Worm (Caenorhabditis elegans): ENCODE measurements around the gene F07C3.9.

F07C3.9 gene

ce11 chrV:9246260-9246659 lies 8.2 kb downstream of the F07C3.9 start, which contains the start of gene aat-2:
aat-2 (minus strand) TSS chrV:9246360.
- TF ChIP-seq hmbx-1 (tag; optimal IDR thresholded peaks at IDR 0.05): no peak
- TF ChIP-seq hnd-1 (tag; optimal IDR thresholded peaks at IDR 0.05): no peak
- TF ChIP-seq ceh-13 (GFP tag; optimal IDR thresholded peaks at IDR 0.05): no peak
- TF ChIP-seq tbx-11 (GFP tag; IDR thresholded peaks at IDR 0.05): no peak
- no peak for TF ChIP-seq B0310.2 (tag; optimal IDR thresholded peaks at IDR 0.05)

DNA sequence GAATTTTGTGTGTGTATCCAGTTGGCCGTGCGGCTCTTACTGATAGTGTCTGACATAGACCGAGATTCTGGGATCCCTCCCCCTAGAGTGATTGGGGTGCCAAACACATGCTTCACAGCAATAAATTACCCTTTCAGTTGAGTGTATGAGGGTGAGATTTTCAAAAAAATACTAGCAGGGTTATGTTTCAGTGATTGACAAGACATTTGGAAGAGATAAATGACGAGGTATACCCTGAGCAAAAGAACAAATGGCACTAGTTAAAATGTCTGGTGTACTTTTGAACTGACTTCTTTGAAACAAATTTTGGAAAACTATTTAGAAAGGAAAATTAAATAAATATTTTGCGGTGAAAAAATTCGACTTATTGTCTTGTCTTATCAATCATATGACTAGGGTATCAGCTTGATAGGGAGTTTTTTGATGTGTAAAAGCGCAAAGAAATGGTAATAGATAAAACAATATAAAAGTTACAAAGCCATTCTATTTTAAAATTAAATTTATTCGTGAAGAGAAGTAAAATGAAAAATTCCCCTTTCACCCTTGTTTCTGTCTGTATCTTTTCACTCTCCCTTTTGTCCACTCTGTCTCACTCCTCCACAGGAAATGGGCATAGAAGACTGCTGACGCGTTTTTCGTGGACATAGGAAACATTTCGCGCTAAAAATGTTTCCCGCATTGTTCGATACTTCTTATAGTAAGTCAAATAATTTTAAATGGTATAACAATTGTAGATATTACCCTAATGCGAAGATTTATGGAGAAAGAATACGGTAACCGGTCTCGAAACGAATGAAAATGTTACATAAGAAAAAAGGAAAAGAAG lies 11.1 kb downstream of the F07C3.9 start, which contains the start of gene glo-4:
Gene glo-4 (minus strand): TSS at position 51 of the 826 bp plus-strand sequence.
- TF ChIP-seq tbx-37 (GFP tag; conservative IDR thresholded peaks at IDR 0.05) (no peak), tbx-11 (GFP tag; IDR thresholded peaks at IDR 0.05) (no peak), scrt-1 (GFP tag; IDR thresholded peaks at IDR 0.05) (no peak), F13C5.2 (tag; optimal IDR thresholded peaks at IDR 0.05) (no peak), flt-1 (GFP tag; IDR thresholded peaks at IDR 0.05) (no peak), sea-1 (GFP tag; conservative IDR thresholded peaks at IDR 0.05) (no peak), ama-1 (optimal IDR thresholded peaks at IDR 0.05) (no peak), hnd-1 (tag; optimal IDR thresholded peaks at IDR 0.05) (no peak), hmg-4 (GFP tag; optimal IDR thresholded peaks at IDR 0.05) (no peak), pes-1 (GFP tag; IDR thresholded peaks at IDR 0.05) (no peak), ceh-13 (GFP tag; optimal IDR thresholded peaks at IDR 0.05) (no peak), aly-1 (tag; optimal IDR thresholded peaks at IDR 0.05) (no peak), hmbx-1 (tag; optimal IDR thresholded peaks at IDR 0.05) (no peak), ceh-36 (tag; optimal IDR thresholded peaks at IDR 0.05) (no peak), tra-4 (tag; optimal IDR thresholded peaks at IDR 0.05) (no peak), ets-7 (tag; optimal IDR thresholded peaks at IDR 0.05) (no peak), B0310.2 (tag; optimal IDR thresholded peaks at IDR 0.05) (no peak)

ce11 chrV:9232296-9232695 lies 22.1 kb downstream of the F07C3.9 start, which contains the start of gene F07C3.3:
F07C3.3 (minus strand) TSS chrV:9232396.
- TF ChIP-seq pes-1 (GFP tag; IDR thresholded peaks at IDR 0.05): no peak
- no peak for TF ChIP-seq ceh-36 (tag; optimal IDR thresholded peaks at IDR 0.05)
- TF ChIP-seq ceh-13 (GFP tag; optimal IDR thresholded peaks at IDR 0.05): no peak
- no peak for TF ChIP-seq hnd-1 (tag; optimal IDR thresholded peaks at IDR 0.05)
- no peak for TF ChIP-seq flt-1 (GFP tag; IDR thresholded peaks at IDR 0.05)
- TF ChIP-seq scrt-1 (GFP tag; IDR thresholded peaks at IDR 0.05): no peak
- no peak for TF ChIP-seq tra-4 (tag; optimal IDR thresholded peaks at IDR 0.05)
- no peak for TF ChIP-seq tbx-11 (GFP tag; IDR thresholded peaks at IDR 0.05)
- no peak for TF ChIP-seq ets-7 (tag; optimal IDR thresholded peaks at IDR 0.05)
- no peak for TF ChIP-seq sea-1 (GFP tag; conservative IDR thresholded peaks at IDR 0.05)
- TF ChIP-seq ama-1 (optimal IDR thresholded peaks at IDR 0.05): no peak
- no peak for TF ChIP-seq hmbx-1 (tag; optimal IDR thresholded peaks at IDR 0.05)
- no peak for TF ChIP-seq B0310.2 (tag; optimal IDR thresholded peaks at IDR 0.05)

- TF ChIP-seq ceh-13 (GFP tag; optimal IDR thresholded peaks at IDR 0.05) (no peak), hmbx-1 (tag; optimal IDR thresholded peaks at IDR 0.05) (no peak), F13C5.2 (tag; optimal IDR thresholded peaks at IDR 0.05) (no peak), ets-7 (tag; optimal IDR thresholded peaks at IDR 0.05) (no peak), ceh-36 (tag; optimal IDR thresholded peaks at IDR 0.05) (no peak), hnd-1 (tag; optimal IDR thresholded peaks at IDR 0.05) (no peak), scrt-1 (GFP tag; IDR thresholded peaks at IDR 0.05) (no peak), B0310.2 (tag; optimal IDR thresholded peaks at IDR 0.05) (no peak), tbx-11 (GFP tag; IDR thresholded peaks at IDR 0.05) (no peak), tra-4 (tag; optimal IDR thresholded peaks at IDR 0.05) (no peak), aly-1 (tag; optimal IDR thresholded peaks at IDR 0.05) (no peak), hmg-4 (GFP tag; optimal IDR thresholded peaks at IDR 0.05) (no peak), ama-1 (optimal IDR thresholded peaks at IDR 0.05) (no peak), sea-1 (GFP tag; conservative IDR thresholded peaks at IDR 0.05) (no peak), pes-1 (GFP tag; IDR thresholded peaks at IDR 0.05) (no peak)
Measured at ce11 chrV:9225675-9226144, 28.7 kb downstream of the F07C3.9 start, which contains the start of gene F07C3.2. F07C3.2 (plus strand) TSS chrV:9226094.

DNA sequence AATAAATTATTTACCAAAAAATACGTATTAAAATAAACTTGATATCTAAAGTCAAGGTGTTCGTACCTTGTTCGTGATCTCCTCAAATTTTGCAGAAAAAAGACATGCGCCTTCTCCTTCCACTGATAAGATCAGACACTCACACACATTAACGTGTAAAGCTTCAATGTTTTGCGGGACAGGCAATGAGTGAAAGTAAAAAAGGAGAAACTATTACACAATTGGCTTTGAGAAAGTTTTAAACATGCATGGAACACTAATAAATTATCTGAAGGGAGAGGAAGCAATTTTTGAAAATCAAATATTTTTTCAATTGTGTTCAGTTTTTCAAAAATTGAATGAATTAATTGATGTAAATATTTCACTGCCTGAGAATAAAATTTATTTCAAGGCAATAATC lies 29.5 kb downstream of the F07C3.9 start:
- TF ChIP-seq tbx-11 (GFP tag; IDR thresholded peaks at IDR 0.05) (no peak), tbx-37 (GFP tag; conservative IDR thresholded peaks at IDR 0.05) (no peak), flt-1 (GFP tag; IDR thresholded peaks at IDR 0.05) (no peak), scrt-1 (GFP tag; IDR thresholded peaks at IDR 0.05) (no peak), pes-1 (GFP tag; IDR thresholded peaks at IDR 0.05) (no peak), ets-7 (tag; optimal IDR thresholded peaks at IDR 0.05) (no peak), sea-1 (GFP tag; conservative IDR thresholded peaks at IDR 0.05) (no peak)

DNA sequence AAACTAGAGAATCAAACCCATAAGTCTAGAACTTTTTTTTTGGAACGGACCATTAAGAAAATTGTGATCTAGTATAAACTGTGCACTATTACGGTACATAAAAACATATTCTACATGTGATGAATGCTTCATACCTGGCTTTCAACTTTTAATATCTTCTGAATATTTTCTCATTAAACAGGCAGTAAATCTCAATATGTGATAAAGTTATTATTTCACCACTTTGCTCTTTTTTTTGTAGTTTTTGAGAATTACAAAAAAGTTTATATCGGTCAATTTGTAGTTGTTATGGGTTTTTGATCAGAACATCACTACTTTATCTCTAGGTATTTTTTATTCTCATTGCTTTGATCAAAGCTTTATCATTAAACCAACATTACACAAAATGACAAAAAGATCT lies 30.1 kb downstream of the F07C3.9 start:
- no peak for TF ChIP-seq F13C5.2 (tag; optimal IDR thresholded peaks at IDR 0.05)

DNA sequence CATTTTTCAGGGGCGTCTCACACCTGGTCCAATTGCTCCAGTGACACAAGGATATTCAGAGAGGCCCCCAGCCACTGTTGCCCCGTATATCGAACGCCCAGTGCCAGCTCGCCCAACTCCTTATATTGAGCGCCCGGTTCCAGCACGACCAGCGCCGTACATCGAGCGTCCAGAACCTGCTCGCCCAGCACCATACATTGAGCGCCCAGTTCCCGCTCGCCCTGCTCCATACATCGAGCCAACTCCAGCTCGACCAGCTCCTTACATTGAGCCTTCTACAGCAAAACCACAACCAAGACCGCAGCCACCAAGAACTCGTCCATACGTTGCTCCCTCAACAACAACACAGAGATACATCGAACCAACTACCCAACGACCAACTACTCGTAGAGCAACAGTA lies 31.6 kb downstream of the F07C3.9 start:
- TF ChIP-seq ceh-13 (GFP tag; optimal IDR thresholded peaks at IDR 0.05) (no peak), hmbx-1 (tag; optimal IDR thresholded peaks at IDR 0.05) (no peak), ceh-36 (tag; optimal IDR thresholded peaks at IDR 0.05) (no peak), hnd-1 (tag; optimal IDR thresholded peaks at IDR 0.05) (no peak), flt-1 (GFP tag; IDR thresholded peaks at IDR 0.05) (no peak), scrt-1 (GFP tag; IDR thresholded peaks at IDR 0.05) (no peak), F13C5.2 (tag; optimal IDR thresholded peaks at IDR 0.05) (no peak), tra-4 (tag; optimal IDR thresholded peaks at IDR 0.05) (no peak)

DNA sequence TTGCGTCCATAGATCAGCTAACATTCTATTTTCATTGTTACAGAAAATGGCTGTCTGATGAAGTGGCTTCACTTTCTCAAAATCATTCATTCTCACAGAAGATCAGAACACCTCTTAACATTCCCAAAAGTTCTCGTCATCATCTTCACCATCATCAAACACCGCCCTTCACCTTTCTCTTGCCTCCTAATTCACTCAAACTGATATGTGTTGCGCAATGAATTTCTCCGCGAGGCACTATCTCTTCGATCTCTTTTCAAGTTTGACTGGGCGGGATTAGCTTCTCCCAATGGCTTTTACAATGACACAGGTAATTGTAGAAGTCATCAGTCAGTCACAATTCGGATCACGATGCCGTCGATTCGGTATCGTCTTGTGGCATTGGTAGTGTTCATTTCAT lies 32.9 kb downstream of the F07C3.9 start, which contains the start of gene grd-6:
Gene grd-6 (plus strand): TSS at position 301 of the 400 bp plus-strand sequence.
- TF ChIP-seq B0310.2 (tag; optimal IDR thresholded peaks at IDR 0.05): no peak
- TF ChIP-seq ets-7 (tag; optimal IDR thresholded peaks at IDR 0.05): no peak
- TF ChIP-seq flt-1 (GFP tag; IDR thresholded peaks at IDR 0.05): no peak
